Worm (Caenorhabditis elegans) whole organism, mixed stage, embryonic: ENCODE data around the gene srw-85.

Experiments used
- M03D4.4 ChIP-seq: sonication (generic microtip); optimal IDR thresholded peaks from 2 replicates; lab custom pipeline; 2017; ENCODE audit warnings: mild to moderate bottlenecking, missing genetic modification characterization, missing compliant biosample characterization
- bed-3 ChIP-seq: fragments of 200-800 bp; sonication (Bioruptor generic); optimal IDR thresholded peaks from 3 replicates; lab custom pipeline; 2018; ENCODE audit warnings: mild to moderate bottlenecking, missing genetic modification characterization, moderate library complexity, missing compliant biosample characterization
- blmp-1 ChIP-seq: fragments of 150-350 bp; optimal IDR thresholded peaks from 2 replicates; lab custom pipeline; 2014; ENCODE audit warnings: missing biosample characterization, missing genetic modification characterization
- ceh-43 ChIP-seq: fragments of 200-800 bp; sonication (Bioruptor generic); optimal IDR thresholded peaks from 2 replicates; lab custom pipeline; 2018; ENCODE audit warnings: mild to moderate bottlenecking, missing genetic modification characterization, moderate library complexity, missing compliant biosample characterization
- ceh-83 ChIP-seq: fragments of 200-800 bp; sonication (Bioruptor generic); optimal IDR thresholded peaks from 2 replicates; lab custom pipeline; 2018; ENCODE audit warnings: mild to moderate bottlenecking, missing genetic modification characterization, missing compliant biosample characterization
- ces-1 ChIP-seq: fragments of 150-350 bp; optimal IDR thresholded peaks from 2 replicates; lab custom pipeline; 2014; ENCODE audit warnings: missing biosample characterization, missing genetic modification reagents, missing genetic modification characterization
- drap-1 ChIP-seq: fragments of 200-800 bp; sonication (Bioruptor generic); optimal IDR thresholded peaks from 3 replicates; lab custom pipeline; 2018; ENCODE audit warnings: mild to moderate bottlenecking, missing genetic modification characterization, missing compliant biosample characterization
- elt-1 ChIP-seq: sonication (generic microtip); optimal IDR thresholded peaks from 2 replicates; lab custom pipeline; 2017; ENCODE audit warnings: missing genetic modification characterization, mild to moderate bottlenecking, missing compliant biosample characterization, antibody characterized with exemption, moderate library complexity, borderline replicate concordance; ENCODE audit not compliant: insufficient read depth
- ham-2 ChIP-seq: fragments of 200-800 bp; sonication (Bioruptor generic); optimal IDR thresholded peaks from 2 replicates; lab custom pipeline; 2018; ENCODE audit warnings: mild to moderate bottlenecking, missing genetic modification characterization, missing compliant biosample characterization
- hlh-1 ChIP-seq: fragments of 150-350 bp; optimal IDR thresholded peaks from 2 replicates; lab custom pipeline; 2014; ENCODE audit warnings: missing biosample characterization, missing genetic modification reagents, missing genetic modification characterization
- lin-13 ChIP-seq: fragments of 150-350 bp; optimal IDR thresholded peaks from 2 replicates; lab custom pipeline; 2014; ENCODE audit warnings: missing biosample characterization, missing genetic modification characterization
- lin-32 ChIP-seq: fragments of 200-800 bp; sonication (Bioruptor generic); optimal IDR thresholded peaks from 2 replicates; lab custom pipeline; 2018; ENCODE audit warnings: mild to moderate bottlenecking, missing genetic modification characterization, missing compliant biosample characterization
- lsy-2 ChIP-seq: fragments of 150-350 bp; optimal IDR thresholded peaks from 2 replicates; lab custom pipeline; 2014; ENCODE audit warnings: missing biosample characterization, missing genetic modification characterization
- mab-5 ChIP-seq: fragments of 150-350 bp; optimal IDR thresholded peaks from 2 replicates; lab custom pipeline; 2014; ENCODE audit warnings: missing biosample characterization, missing genetic modification characterization
- mep-1 ChIP-seq: fragments of 150-350 bp; optimal IDR thresholded peaks from 2 replicates; lab custom pipeline; 2017; ENCODE audit warnings: missing biosample characterization, missing genetic modification reagents, missing genetic modification characterization, inconsistent platforms
- mls-2 ChIP-seq: sonication (generic microtip); optimal IDR thresholded peaks from 2 replicates; lab custom pipeline; 2016; ENCODE audit warnings: mild to moderate bottlenecking, missing genetic modification characterization, moderate library complexity, missing compliant biosample characterization
- nhr-2 ChIP-seq: fragments of 150-350 bp; optimal IDR thresholded peaks from 2 replicates; lab custom pipeline; 2014; ENCODE audit warnings: missing biosample characterization, missing genetic modification characterization
- nhr-237 ChIP-seq: fragments of 150-350 bp; optimal IDR thresholded peaks from 2 replicates; lab custom pipeline; 2014; ENCODE audit warnings: missing biosample characterization, missing genetic modification characterization
- nhr-28 ChIP-seq: fragments of 150-350 bp; optimal IDR thresholded peaks from 2 replicates; lab custom pipeline; 2014; ENCODE audit warnings: missing biosample characterization, missing genetic modification characterization
- nhr-76 ChIP-seq: sonication (generic microtip); optimal IDR thresholded peaks from 2 replicates; lab custom pipeline; 2017; ENCODE audit warnings: missing biosample characterization, missing genetic modification characterization
- pha-4 ChIP-seq: fragments of 150-350 bp; optimal IDR thresholded peaks from 2 replicates; lab custom pipeline; 2018; ENCODE audit warnings: missing biosample characterization, missing genetic modification reagents, missing genetic modification characterization
- sem-2 ChIP-seq: fragments of 200-800 bp; sonication (Bioruptor generic); optimal IDR thresholded peaks from 2 replicates; lab custom pipeline; 2018; ENCODE audit warnings: mild to moderate bottlenecking, missing genetic modification characterization, missing compliant biosample characterization
- snpc-4 ChIP-seq: fragments of 150-350 bp; optimal IDR thresholded peaks from 2 replicates; lab custom pipeline; 2014; ENCODE audit warnings: missing biosample characterization, missing genetic modification characterization
- sptf-1 ChIP-seq: sonication (generic microtip); optimal IDR thresholded peaks from 2 replicates; lab custom pipeline; 2017; ENCODE audit warnings: mild to moderate bottlenecking, missing genetic modification characterization, moderate library complexity, missing compliant biosample characterization
- tbx-8 ChIP-seq: fragments of 200-800 bp; sonication (Bioruptor generic); optimal IDR thresholded peaks from 2 replicates; lab custom pipeline; 2018; ENCODE audit warnings: mild to moderate bottlenecking, missing genetic modification characterization, moderate library complexity, missing compliant biosample characterization
- unc-39 ChIP-seq: fragments of 150-350 bp; optimal IDR thresholded peaks from 2 replicates; lab custom pipeline; 2014; ENCODE audit warnings: missing biosample characterization, missing genetic modification characterization
- unc-62 ChIP-seq: fragments of 150-350 bp; optimal IDR thresholded peaks from 2 replicates; lab custom pipeline; 2014; ENCODE audit warnings: missing biosample characterization, missing genetic modification reagents, missing genetic modification characterization
- zip-8 ChIP-seq: fragments of 150-350 bp; optimal IDR thresholded peaks from 2 replicates; lab custom pipeline; 2014; ENCODE audit warnings: missing biosample characterization, missing genetic modification characterization
- ztf-11 ChIP-seq: fragments of 150-350 bp; optimal IDR thresholded peaks from 2 replicates; lab custom pipeline; 2014; ENCODE audit warnings: missing biosample characterization, missing genetic modification characterization

srw-85 gene

ce11 chrV:19430351-19430913 is 504 bp downstream of the srw-85 start:
- TF ChIP-seq snpc-4 (tag; lab: Kevin White, UChicago), result no peak
- no peak for TF ChIP-seq mab-5 (tag; lab: Kevin White, UChicago)
- TF ChIP-seq M03D4.4 (tag; lab: Kevin White, UChicago), result no peak
- TF ChIP-seq zip-8 (tag; lab: Kevin White, UChicago), result no peak
- peak; percentile 25 for TF ChIP-seq sem-2
- peak; percentile 72 for TF ChIP-seq sptf-1
- no peak for TF ChIP-seq tbx-8 (GFP tag; lab: Kevin White, UChicago)
- TF ChIP-seq ceh-43 (GFP tag; lab: Kevin White, UChicago), result no peak
- peak; percentile 50 for TF ChIP-seq drap-1 (GFP tag; lab: Kevin White, UChicago)
- TF ChIP-seq nhr-2 (tag; lab: Kevin White, UChicago), result no peak
- no peak for TF ChIP-seq lsy-2 (tag; lab: Kevin White, UChicago)
- TF ChIP-seq ham-2 (GFP tag; lab: Kevin White, UChicago), result peak; percentile 65
- TF ChIP-seq nhr-28 (tag; lab: Kevin White, UChicago), result no peak
- no peak for TF ChIP-seq bed-3

ce11 chrV:19429605-19430004 is 1.3 kb downstream of the srw-85 start:
- TF ChIP-seq pha-4 (tag; lab: Kevin White, UChicago) (no peak), zip-8 (tag; lab: Kevin White, UChicago) (no peak), nhr-237 (tag; lab: Kevin White, UChicago) (no peak), blmp-1 (no peak), ham-2 (GFP tag; lab: Kevin White, UChicago) (peak; percentile 94), unc-62 (no peak), elt-1 (tag; lab: Kevin White, UChicago) (peak; percentile 98)

- TF ChIP-seq zip-8 (tag; lab: Kevin White, UChicago) (no peak), ces-1 (GFP tag; lab: Kevin White, UChicago) (no peak), elt-1 (tag; lab: Kevin White, UChicago) (peak; percentile 60), lin-13 (tag; lab: Kevin White, UChicago) (no peak), hlh-1 (tag; lab: Kevin White, UChicago) (no peak), pha-4 (tag; lab: Kevin White, UChicago) (no peak), ztf-11 (tag; lab: Kevin White, UChicago) (no peak), ham-2 (GFP tag; lab: Kevin White, UChicago) (peak; percentile 71)
Measured at ce11 chrV:19428936-19429335, 2.0 kb downstream of the srw-85 start.

ce11 chrV:19428097-19428496 is 2.8 kb downstream of the srw-85 start:
- TF ChIP-seq ham-2 (GFP tag; lab: Kevin White, UChicago) (no peak), nhr-76 (tag; lab: Kevin White, UChicago) (no peak), ces-1 (GFP tag; lab: Kevin White, UChicago) (no peak), mep-1 (tag; lab: Kevin White, UChicago) (no peak), zip-8 (tag; lab: Kevin White, UChicago) (no peak), nhr-28 (tag; lab: Kevin White, UChicago) (no peak), lin-32 (GFP tag; lab: Kevin White, UChicago) (no peak), blmp-1 (no peak), unc-39 (tag; lab: Kevin White, UChicago) (no peak), nhr-237 (tag; lab: Kevin White, UChicago) (no peak), elt-1 (tag; lab: Kevin White, UChicago) (no peak)

- TF ChIP-seq zip-8 (tag; lab: Kevin White, UChicago), result peak; percentile 99
- no peak for TF ChIP-seq unc-62
- TF ChIP-seq mab-5 (tag; lab: Kevin White, UChicago), result no peak
- no peak for TF ChIP-seq bed-3
Measured at ce11 chrV:19421131-19421530, 9.8 kb downstream of the srw-85 start, which contains the start of gene C25F9.2. TSS of gene C25F9.2 (plus strand) at chrV:19421471.

- TF ChIP-seq drap-1 (GFP tag; lab: Kevin White, UChicago) (no peak), mab-5 (tag; lab: Kevin White, UChicago) (no peak), lin-32 (GFP tag; lab: Kevin White, UChicago) (no peak), tbx-8 (GFP tag; lab: Kevin White, UChicago) (no peak), mls-2 (tag; lab: Kevin White, UChicago) (no peak), ham-2 (GFP tag; lab: Kevin White, UChicago) (no peak), ceh-83 (GFP tag; lab: Kevin White, UChicago) (no peak), pha-4 (tag; lab: Kevin White, UChicago) (no peak)
- TF ChIP-seq, all 35 proteins: peak for 0
Measured at ce11 chrV:19417836-19418235, 13.1 kb downstream of the srw-85 start, which contains the start of gene C25F9.15. TSS of gene C25F9.15 (plus strand) at chrV:19418136.
